Fruit fly (Drosophila melanogaster) S2 (cell line): Measurements from ENCODE around the gene Cks85A.

Source experiments
- CG8478 ChIP-seq: fragments of >200 bp; optimal IDR thresholded peaks from 2 replicates; lab custom pipeline; 2018
- CTCF ChIP-seq, 2 experiments: fragments of >200 bp; optimal IDR thresholded peaks; 2 replicates each; lab custom pipeline; 2018

dm6 chr3R:8718898-8719297, 642 bp upstream of the Cks85A start, which contains the start of gene CG11760:
- TF ChIP-seq CG8478 (no peak), CTCF (optimal IDR thresholded peaks at IDR 0.05; lab: Kevin White, UChicago) (no peak)
